Worm (Caenorhabditis elegans) whole organism, L4 larva: Measurements from ENCODE around the gene R07E3.7.

Experiments used
- F26F4.8 ChIP-seq: fragments of 200-800 bp; sonication (Bioruptor generic); conservative IDR thresholded peaks from 2 replicates; pipeline ENCODE4 v1.3.6; 2022; ENCODE audit warnings: missing genetic modification characterization, missing compliant biosample characterization
- R02D3.7 ChIP-seq: fragments of 150-350 bp; sonication (generic microtip); optimal IDR thresholded peaks from 3 replicates; lab custom pipeline; 2014; ENCODE audit warnings: missing biosample characterization, missing genetic modification characterization
- Y48G9A.11 ChIP-seq: fragments of 200-800 bp; sonication (Bioruptor generic); IDR thresholded peaks from 2 replicates; pipeline ENCODE4 v1.3.6; 2022; ENCODE audit warnings: missing genetic modification reagents, missing genetic modification characterization, missing compliant biosample characterization
- ZK337.2 ChIP-seq: fragments of 200-800 bp; sonication (Bioruptor generic); IDR thresholded peaks from 2 replicates; pipeline ENCODE4 v1.3.6; 2022; ENCODE audit warnings: missing genetic modification reagents, missing genetic modification characterization, missing compliant biosample characterization
- lin-15B ChIP-seq: fragments of 150-350 bp; sonication (generic microtip); optimal IDR thresholded peaks from 3 replicates; lab custom pipeline; 2014; ENCODE audit warnings: missing biosample characterization, missing genetic modification characterization
- lin-39 ChIP-seq: fragments of 150-350 bp; optimal IDR thresholded peaks from 2 replicates; lab custom pipeline; 2014; ENCODE audit warnings: missing biosample characterization, missing genetic modification reagents, missing genetic modification characterization
- mep-1 ChIP-seq: fragments of 150-350 bp; sonication (generic microtip); optimal IDR thresholded peaks from 3 replicates; lab custom pipeline; 2014; ENCODE audit warnings: missing biosample characterization, missing genetic modification characterization
- mxl-2 ChIP-seq: fragments of 200-800 bp; sonication (Bioruptor generic); conservative IDR thresholded peaks from 2 replicates; pipeline ENCODE4 v1.3.6; 2022; ENCODE audit warnings: missing genetic modification reagents, missing genetic modification characterization, missing compliant biosample characterization
- nhr-11 ChIP-seq: fragments of 150-350 bp; optimal IDR thresholded peaks from 2 replicates; lab custom pipeline; 2014; ENCODE audit warnings: missing biosample characterization, missing genetic modification characterization
- nhr-28 ChIP-seq: fragments of 150-350 bp; optimal IDR thresholded peaks from 2 replicates; lab custom pipeline; 2014; ENCODE audit warnings: missing biosample characterization, missing genetic modification characterization
- pqm-1 ChIP-seq: sonication (generic microtip); optimal IDR thresholded peaks from 2 replicates; lab custom pipeline; 2017; ENCODE audit warnings: missing biosample characterization, missing genetic modification characterization
- snpc-4 ChIP-seq: fragments of 150-350 bp; optimal IDR thresholded peaks from 2 replicates; lab custom pipeline; 2014; ENCODE audit warnings: missing biosample characterization, missing genetic modification characterization
- tra-1 ChIP-seq: fragments of 200-800 bp; sonication (Bioruptor generic); IDR thresholded peaks from 2 replicates; pipeline ENCODE4 v1.3.6; 2022; ENCODE audit warnings: missing genetic modification reagents, missing genetic modification characterization, missing compliant biosample characterization
- unc-62 ChIP-seq, 3 experiments: fragments of 150-350 bp in 1 of 3; sonication (generic microtip); optimal IDR thresholded peaks in 2 of 3; peaks in 1 of 3; 1 replicate in 1 of 3; 2 replicates in 2 of 3; lab custom pipeline; 2014 to 2017; ENCODE audit warnings: missing biosample characterization in 3 of 3, missing genetic modification characterization in 3 of 3, missing genetic modification reagents in 3 of 3, missing genotype in 1 of 3

DNA sequence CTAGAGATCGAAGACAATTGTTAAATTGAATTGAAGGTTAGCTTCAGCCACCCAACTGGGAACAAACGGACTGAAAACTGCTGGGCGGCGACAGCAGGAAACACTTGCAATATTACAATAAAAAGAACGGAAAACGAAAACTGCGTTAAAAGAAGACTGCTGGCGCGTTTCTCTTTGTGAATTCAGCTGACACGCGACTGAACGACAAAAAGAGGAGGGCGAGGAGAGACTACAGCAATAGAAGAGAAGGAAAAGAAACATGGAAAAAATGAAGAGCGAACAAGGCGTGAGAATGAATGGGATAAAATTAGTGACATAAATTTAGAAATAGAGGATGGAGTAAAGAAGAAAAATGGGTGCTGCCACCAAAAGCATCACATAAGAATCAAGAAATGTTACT, 22.1 kb upstream of the R07E3.7 start:
- TF ChIP-seq nhr-11 (tag; lab: Kevin White, UChicago) (peak; percentile 85), F26F4.8 (GFP tag; lab: Robert Waterston, UW) (no peak), unc-62 (GFP tag; optimal IDR thresholded peaks at IDR 0.05 in 1 of 2; lab: Kevin White, UChicago) (peak in 1 of 2 experiments; percentile 99), unc-62 (tag; optimal IDR thresholded peaks at IDR 0.05; lab: Kevin White, UChicago) (no peak), tra-1 (0 out of 2 replicates have a peak, but pooled peaks have one; percentile 47), lin-39 (tag; lab: Kevin White, UChicago) (no peak), Y48G9A.11 (GFP tag; lab: Robert Waterston, UW) (no peak), pqm-1 (no peak), lin-15B (tag; lab: Kevin White, UChicago) (no peak), nhr-28 (tag; lab: Kevin White, UChicago) (peak; percentile 73), ZK337.2 (GFP tag; lab: Robert Waterston, UW) (no peak), mep-1 (peak; percentile 94), mxl-2 (GFP tag; lab: Robert Waterston, UW) (no peak), snpc-4 (tag; lab: Kevin White, UChicago) (no peak), R02D3.7 (tag; lab: Kevin White, UChicago) (no peak)
